Fruit fly (Drosophila melanogaster): Measurements from ENCODE around the gene regucalcin.

DNA sequence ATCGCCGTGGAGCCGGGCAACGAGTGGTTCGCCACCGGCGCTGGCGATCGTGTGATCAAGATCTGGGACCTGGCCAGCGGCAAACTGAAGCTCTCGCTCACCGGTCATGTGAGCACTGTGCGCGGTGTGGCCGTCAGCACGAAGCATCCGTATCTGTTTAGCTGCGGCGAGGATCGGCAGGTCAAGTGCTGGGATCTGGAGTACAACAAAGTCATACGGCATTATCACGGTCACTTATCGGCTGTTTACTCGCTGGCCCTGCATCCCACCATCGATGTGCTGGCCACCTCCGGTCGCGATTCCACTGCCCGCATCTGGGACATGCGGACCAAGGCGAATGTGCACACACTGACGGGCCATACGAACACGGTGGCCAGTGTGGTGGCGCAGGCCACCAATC, 9.6 kb downstream of the regucalcin start:
- TF ChIP-seq CG16779 (tag; optimal IDR thresholded peaks at IDR 0.05) (no peak), Eip93F (GFP tag; optimal IDR thresholded peaks at IDR 0.05) (no peak), CG11294 (GFP tag; IDR thresholded peaks at IDR 0.05) (no peak), CG3032 (tag; optimal IDR thresholded peaks at IDR 0.05) (no peak), esn (GFP tag; optimal IDR thresholded peaks at IDR 0.05) (no peak), Hr38 (GFP tag; optimal IDR thresholded peaks at IDR 0.05) (no peak), dac (GFP tag; optimal IDR thresholded peaks at IDR 0.05) (no peak), CG6276 (GFP tag; optimal IDR thresholded peaks at IDR 0.05) (no peak), CG11902 (GFP tag; optimal IDR thresholded peaks at IDR 0.05) (no peak)
